Worm (Caenorhabditis elegans): ENCODE measurements around the gene unc-129.

ce11 chrIV:9020840-9021239 lies 15.6 kb upstream of the unc-129 start, which contains the start of gene C53D6.4:
- TF ChIP-seq pes-1 (GFP tag; IDR thresholded peaks at IDR 0.05), result no peak
- no peak for TF ChIP-seq flt-1 (GFP tag; IDR thresholded peaks at IDR 0.05)
- TF ChIP-seq ama-1 (optimal IDR thresholded peaks at IDR 0.05), result no peak
- TF ChIP-seq hmbx-1 (tag; optimal IDR thresholded peaks at IDR 0.05), result no peak
- no peak for TF ChIP-seq F13C5.2 (tag; optimal IDR thresholded peaks at IDR 0.05)
- no peak for TF ChIP-seq ceh-13 (GFP tag; optimal IDR thresholded peaks at IDR 0.05)
- TF ChIP-seq tra-4 (tag; optimal IDR thresholded peaks at IDR 0.05), result no peak
- no peak for TF ChIP-seq ets-7 (tag; optimal IDR thresholded peaks at IDR 0.05)
- no peak for TF ChIP-seq aly-1 (tag; optimal IDR thresholded peaks at IDR 0.05)
- TF ChIP-seq B0310.2 (tag; optimal IDR thresholded peaks at IDR 0.05), result no peak
- TF ChIP-seq hmg-4 (GFP tag; optimal IDR thresholded peaks at IDR 0.05), result no peak

Data from whole organism, early embryonic.